Worm (Caenorhabditis elegans) whole organism, L2 larva: ENCODE data around the gene F36H12.3.
"Not testable (repeated sequence)": the region's sequence is repeated elsewhere in the genome, so short reads cannot be mapped to it uniquely, and the experiment has no call there.

Experiments
- F13H6.1 ChIP-seq: sonication (generic microtip); optimal IDR thresholded peaks from 2 replicates; lab custom pipeline; 2016; ENCODE audit warnings: missing genetic modification characterization, missing compliant biosample characterization
- R02D3.7 ChIP-seq: fragments of 150-350 bp; optimal IDR thresholded peaks from 2 replicates; lab custom pipeline; 2014; ENCODE audit warnings: missing biosample characterization, missing genetic modification characterization
- Y55F3AM.14 ChIP-seq: fragments of 200-800 bp; sonication (Bioruptor generic); optimal IDR thresholded peaks from 2 replicates; lab custom pipeline; 2018; ENCODE audit warnings: mild to moderate bottlenecking, missing genetic modification characterization, missing compliant biosample characterization
- ZK546.5 ChIP-seq: sonication (generic microtip); optimal IDR thresholded peaks from 2 replicates; lab custom pipeline; 2017; ENCODE audit warnings: missing biosample characterization, missing genetic modification characterization
- aly-2 ChIP-seq: fragments of 150-350 bp; optimal IDR thresholded peaks from 2 replicates; lab custom pipeline; 2014; ENCODE audit warnings: missing biosample characterization, missing genetic modification characterization
- blmp-1 ChIP-seq: sonication (generic microtip); optimal IDR thresholded peaks from 2 replicates; lab custom pipeline; 2017; ENCODE audit warnings: missing genetic modification characterization, mild to moderate bottlenecking, missing compliant biosample characterization, antibody characterized with exemption, moderate library complexity; ENCODE audit not compliant: insufficient read depth
- ceh-16 ChIP-seq: fragments of 150-350 bp; optimal IDR thresholded peaks from 2 replicates; lab custom pipeline; 2014; ENCODE audit warnings: missing biosample characterization, missing genetic modification characterization
- ceh-82 ChIP-seq: fragments of 150-350 bp; optimal IDR thresholded peaks from 2 replicates; lab custom pipeline; 2014; ENCODE audit warnings: missing biosample characterization, missing genetic modification characterization
- crh-2 ChIP-seq: sonication (generic microtip); optimal IDR thresholded peaks from 2 replicates; lab custom pipeline; 2017; ENCODE audit warnings: missing biosample characterization, missing genetic modification characterization
- dmd-4 ChIP-seq: sonication (generic microtip); optimal IDR thresholded peaks from 2 replicates; lab custom pipeline; 2017; ENCODE audit warnings: missing biosample characterization, missing genetic modification characterization
- egl-27 ChIP-seq: sonication (generic microtip); optimal IDR thresholded peaks from 3 replicates; lab custom pipeline; 2017; ENCODE audit warnings: missing biosample characterization, missing genetic modification reagents, missing genetic modification characterization
- elt-3 ChIP-seq: sonication (generic microtip); optimal IDR thresholded peaks from 2 replicates; lab custom pipeline; 2017; ENCODE audit warnings: missing biosample characterization, missing genetic modification characterization
- fos-1 ChIP-seq: fragments of 150-350 bp; optimal IDR thresholded peaks from 2 replicates; lab custom pipeline; 2014; ENCODE audit warnings: missing biosample characterization, missing genetic modification characterization
- lin-13 ChIP-seq: fragments of 150-350 bp; optimal IDR thresholded peaks from 2 replicates; lab custom pipeline; 2014; ENCODE audit warnings: missing biosample characterization, missing genetic modification reagents, missing genetic modification characterization
- mbf-1 ChIP-seq: sonication (generic microtip); optimal IDR thresholded peaks from 2 replicates; lab custom pipeline; 2017; ENCODE audit warnings: missing biosample characterization, missing genetic modification characterization
- mdl-1 ChIP-seq, 2 experiments: fragments of 150-350 bp in 1 of 2; sonication (generic microtip) in 1 of 2; optimal IDR thresholded peaks; 2 replicates each; lab custom pipeline; 2017; ENCODE audit warnings: missing biosample characterization in 2 of 2, missing genetic modification characterization in 2 of 2
- nhr-11 ChIP-seq: fragments of 150-350 bp; optimal IDR thresholded peaks from 2 replicates; lab custom pipeline; 2014; ENCODE audit warnings: missing biosample characterization, missing genetic modification characterization
- nhr-12 ChIP-seq: fragments of 150-350 bp; optimal IDR thresholded peaks from 2 replicates; lab custom pipeline; 2014; ENCODE audit warnings: missing biosample characterization, missing genetic modification characterization
- nhr-23 ChIP-seq: fragments of 150-350 bp; optimal IDR thresholded peaks from 2 replicates; lab custom pipeline; 2014; ENCODE audit warnings: missing biosample characterization, missing genetic modification reagents, missing genetic modification characterization
- nhr-77 ChIP-seq: fragments of 150-350 bp; optimal IDR thresholded peaks from 2 replicates; lab custom pipeline; 2014; ENCODE audit warnings: missing biosample characterization, missing genetic modification characterization
- peb-1 ChIP-seq: fragments of 150-350 bp; optimal IDR thresholded peaks from 2 replicates; lab custom pipeline; 2014; ENCODE audit warnings: missing biosample characterization, missing genetic modification characterization
- sem-4 ChIP-seq: fragments of 150-350 bp; optimal IDR thresholded peaks from 2 replicates; lab custom pipeline; 2014; ENCODE audit warnings: missing biosample characterization, missing genetic modification reagents, missing genetic modification characterization
- skn-1 ChIP-seq: sonication (generic microtip); optimal IDR thresholded peaks from 2 replicates; lab custom pipeline; 2017; ENCODE audit warnings: missing biosample characterization, missing genetic modification characterization
- sma-3 ChIP-seq: sonication (generic microtip); optimal IDR thresholded peaks from 2 replicates; lab custom pipeline; 2016; ENCODE audit warnings: missing genetic modification reagents, missing genetic modification characterization, missing compliant biosample characterization
- snpc-4 ChIP-seq: fragments of 150-350 bp; optimal IDR thresholded peaks from 2 replicates; lab custom pipeline; 2014; ENCODE audit warnings: missing biosample characterization, missing genetic modification characterization
- unc-39 ChIP-seq: fragments of 150-350 bp; optimal IDR thresholded peaks from 2 replicates; lab custom pipeline; 2014; ENCODE audit warnings: missing biosample characterization, missing genetic modification characterization
- unc-62 ChIP-seq: fragments of 150-350 bp; optimal IDR thresholded peaks from 2 replicates; lab custom pipeline; 2014; ENCODE audit warnings: missing biosample characterization, missing genetic modification reagents, missing genetic modification characterization
- zag-1 ChIP-seq: fragments of 150-350 bp; optimal IDR thresholded peaks from 2 replicates; lab custom pipeline; 2014; ENCODE audit warnings: missing biosample characterization, missing genetic modification characterization
- ztf-1 ChIP-seq: fragments of 200-800 bp; sonication (Bioruptor generic); conservative IDR thresholded peaks from 2 replicates; pipeline ENCODE4 v1.3.6; 2022; ENCODE audit warnings: missing genetic modification characterization, missing compliant biosample characterization
- ztf-11 ChIP-seq: sonication (generic microtip); optimal IDR thresholded peaks from 2 replicates; lab custom pipeline; 2017; ENCODE audit warnings: missing biosample characterization, missing genetic modification characterization

The F36H12.3 gene

ce11 chrIV:5272518-5272917 is at the start of gene F36H12.3:
F36H12.3 (plus strand) TSS chrIV:5272818.
- no peak for TF ChIP-seq blmp-1 (tag; lab: Kevin White, UChicago)
- TF ChIP-seq snpc-4, result no peak
- no peak for TF ChIP-seq mdl-1 (tag; optimal IDR thresholded peaks at IDR 0.05; lab: Kevin White, UChicago)
- TF ChIP-seq crh-2, result no peak
- TF ChIP-seq aly-2 (tag; lab: Kevin White, UChicago), result no peak
- TF ChIP-seq R02D3.7 (tag; lab: Kevin White, UChicago), result no peak
- no peak for TF ChIP-seq egl-27
- no peak for TF ChIP-seq unc-39 (tag; lab: Kevin White, UChicago)
- TF ChIP-seq nhr-77 (tag; lab: Kevin White, UChicago), result no peak
- no peak for TF ChIP-seq mbf-1 (tag; lab: Kevin White, UChicago)
- no peak for TF ChIP-seq fos-1 (tag; lab: Kevin White, UChicago)
- no peak for TF ChIP-seq ztf-1

- TF ChIP-seq unc-39 (tag; lab: Kevin White, UChicago) (no peak), fos-1 (tag; lab: Kevin White, UChicago) (no peak), aly-2 (tag; lab: Kevin White, UChicago) (no peak), ceh-82 (tag; lab: Kevin White, UChicago) (no peak), zag-1 (tag; lab: Kevin White, UChicago) (no peak), ZK546.5 (tag; lab: Kevin White, UChicago) (no peak), dmd-4 (no peak), lin-13 (GFP tag; lab: Kevin White, UChicago) (no peak), egl-27 (no peak), sem-4 (no peak), elt-3 (tag; lab: Kevin White, UChicago) (no peak), peb-1 (tag; lab: Kevin White, UChicago) (no peak), blmp-1 (tag; lab: Kevin White, UChicago) (no peak), nhr-23 (tag; lab: Kevin White, UChicago) (no peak), F13H6.1 (no peak), sma-3 (GFP tag; lab: Kevin White, UChicago) (no peak), unc-62 (GFP tag; lab: Kevin White, UChicago) (no peak), nhr-11 (no peak), skn-1 (tag; lab: Kevin White, UChicago) (no peak), ceh-16 (no peak)
Observed at ce11 chrIV:5224238-5224637, 48.4 kb upstream of the F36H12.3 start, which contains the start of gene Y59E9AL.8. Y59E9AL.8 (minus strand) TSS chrIV:5224338.

DNA sequence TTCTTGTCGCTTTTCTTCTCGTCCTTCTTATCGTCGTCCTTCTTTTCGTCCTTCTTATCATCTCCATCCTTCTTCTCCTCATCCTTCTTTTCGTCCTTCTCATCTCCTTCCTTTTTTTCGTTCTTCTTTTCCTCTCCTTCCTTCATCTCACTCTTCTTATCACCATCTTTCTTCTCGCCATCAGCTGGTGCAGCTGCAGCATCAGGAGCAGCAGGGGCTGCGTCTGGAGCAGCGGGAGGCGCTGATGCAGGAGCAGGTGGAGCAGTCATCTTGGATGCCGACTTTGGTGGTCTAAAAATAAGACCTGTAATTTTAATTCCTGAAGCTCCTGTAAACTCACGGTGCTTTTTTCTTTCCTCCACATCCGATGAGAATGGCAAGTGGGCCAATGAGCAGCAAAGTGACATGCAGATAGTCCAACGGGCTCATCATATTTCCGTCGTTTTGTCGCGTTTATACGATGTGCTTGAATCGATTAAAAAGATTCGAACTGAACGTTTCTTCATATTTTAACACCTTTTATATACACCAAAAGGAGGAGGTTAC is 47.3 kb upstream of the F36H12.3 start, which contains the start of gene cylc-1:
TSS of gene cylc-1 (minus strand) at position 496 of the 546 bp plus-strand sequence.
- not testable (repeated sequence) for TF ChIP-seq ceh-82 (tag; lab: Kevin White, UChicago); aly-2 (tag; lab: Kevin White, UChicago); dmd-4

DNA sequence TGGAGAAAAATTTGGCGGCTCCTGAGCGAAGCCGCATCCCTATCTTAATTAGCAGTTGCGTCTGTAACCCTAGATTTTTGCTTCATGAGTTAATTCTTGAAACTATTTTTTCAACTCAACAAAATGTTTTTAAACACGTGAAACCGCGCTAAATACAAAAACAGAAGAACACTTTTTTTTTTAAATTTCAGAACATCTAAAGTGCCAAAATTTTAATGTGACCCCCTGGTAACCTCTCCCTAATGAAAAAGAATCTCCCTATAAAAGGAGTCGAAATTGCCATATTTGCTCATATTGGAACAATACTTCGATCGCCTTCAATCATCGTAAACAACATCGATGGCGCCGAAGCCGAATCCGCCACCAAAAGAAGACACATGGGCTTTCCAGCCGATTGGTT is 46.1 kb upstream of the F36H12.3 start, which contains the start of gene nsph-4.1:
TSS of gene nsph-4.1 (plus strand) at position 301 of the 400 bp plus-strand sequence.
- TF ChIP-seq crh-2, ztf-11, ztf-1: not testable (repeated sequence)
- TF ChIP-seq, all 48 proteins: peak for 0; not testable (repeated sequence) for 48

DNA sequence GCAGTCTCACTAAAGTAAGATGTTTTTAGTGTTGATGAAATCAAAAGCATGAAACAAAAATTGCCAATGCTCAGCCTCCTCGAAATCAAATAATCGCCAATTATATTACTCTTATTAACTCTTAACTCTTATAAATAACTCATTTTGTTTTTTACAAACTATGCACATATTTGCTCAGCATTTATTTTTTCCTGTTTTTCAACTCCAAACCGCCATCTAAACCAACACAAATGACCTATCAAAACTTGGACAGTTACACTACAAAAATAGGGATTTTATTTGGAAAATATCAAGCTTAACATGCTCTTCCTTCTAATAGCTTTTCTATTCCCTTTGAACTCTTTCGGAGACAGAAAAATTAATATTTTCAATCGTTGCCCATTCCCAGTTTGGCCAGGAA is 44.0 kb upstream of the F36H12.3 start, which contains the start of gene thn-6:
TSS of gene thn-6 (plus strand) at position 301 of the 400 bp plus-strand sequence.
- TF ChIP-seq aly-2 (tag; lab: Kevin White, UChicago), result no peak

- no peak for TF ChIP-seq Y55F3AM.14 (GFP tag; lab: Kevin White, UChicago)
Observed at ce11 chrIV:5230530-5230929, 42.1 kb upstream of the F36H12.3 start, which contains the start of gene thn-5. thn-5 (plus strand) TSS chrIV:5230830.

- TF ChIP-seq nhr-77, aly-2, nhr-12 (tag; lab: Kevin White, UChicago): not testable (repeated sequence)
- TF ChIP-seq, all 48 proteins: peak for 0; not testable (repeated sequence) for 48
Observed at ce11 chrIV:5254678-5255077, 17.9 kb upstream of the F36H12.3 start, which contains the start of gene F36H12.10. F36H12.10 (minus strand) TSS chrIV:5254778.
